Fruit fly (Drosophila melanogaster): ENCODE data around the gene Vti1a.

dm6 chr3L:735315-735714, 42.6 kb upstream of the Vti1a start:
- TF ChIP-seq jim (GFP tag; optimal IDR thresholded peaks at IDR 0.05), result no peak
- TF ChIP-seq OdsH (GFP tag; optimal IDR thresholded peaks at IDR 0.05), result no peak
- no peak for TF ChIP-seq Hr78 (GFP tag; optimal IDR thresholded peaks at IDR 0.05)
